Fruit fly (Drosophila melanogaster) whole organism, wandering third instar larva: ENCODE measurements around the gene CG3061.

Experiments used
- Abd-B ChIP-seq: fragments of >200 bp; optimal IDR thresholded peaks from 2 replicates; lab custom pipeline; 2017; ENCODE audit warnings: missing biosample characterization, missing genetic modification characterization
- CG32264 ChIP-seq: fragments of 200-800 bp; sonication (Bioruptor generic); optimal IDR thresholded peaks from 2 replicates; lab custom pipeline; 2016; ENCODE audit warnings: missing biosample characterization, missing genetic modification characterization
- CG9705 ChIP-seq: fragments of 200-800 bp; sonication (Bioruptor generic); optimal IDR thresholded peaks from 2 replicates; lab custom pipeline; 2018; ENCODE audit warnings: missing biosample characterization, mild to moderate bottlenecking, missing genetic modification characterization
- CrebA ChIP-seq: fragments of 200-800 bp; sonication (Bioruptor generic); optimal IDR thresholded peaks from 2 replicates; lab custom pipeline; 2016; ENCODE audit warnings: missing biosample characterization, mild to moderate bottlenecking, missing genetic modification characterization, borderline replicate concordance
- Dfd ChIP-seq: fragments of >200 bp; optimal IDR thresholded peaks from 2 replicates; lab custom pipeline; 2017; ENCODE audit warnings: missing biosample characterization, missing genetic modification characterization
- Dif ChIP-seq: fragments of 200-275, 200-300 bp; sonication (Bioruptor generic); optimal IDR thresholded peaks from 2 replicates; lab custom pipeline; 2018; ENCODE audit warnings: missing biosample characterization, missing genetic modification characterization; ENCODE audit not compliant: partially characterized antibody
- GATAd ChIP-seq: sonication (Bioruptor generic); optimal IDR thresholded peaks from 2 replicates; lab custom pipeline; 2016; ENCODE audit warnings: missing biosample characterization, missing genetic modification characterization
- HLH106 ChIP-seq: fragments of 200-800 bp; optimal IDR thresholded peaks from 3 replicates; lab custom pipeline; 2019; ENCODE audit warnings: missing biosample characterization, mild to moderate bottlenecking, missing genetic modification characterization, moderate library complexity
- Hnf4 ChIP-seq: fragments of 200-800 bp; sonication (Bioruptor generic); optimal IDR thresholded peaks from 2 replicates; lab custom pipeline; 2016; ENCODE audit warnings: missing biosample characterization, mild to moderate bottlenecking, missing genetic modification characterization
- Hr78 ChIP-seq: fragments of >200 bp; optimal IDR thresholded peaks from 2 replicates; lab custom pipeline; 2017; ENCODE audit warnings: missing biosample characterization, missing genetic modification characterization
- Hr83 ChIP-seq: fragments of 200-300 bp; sonication (Bioruptor generic); optimal IDR thresholded peaks from 2 replicates; lab custom pipeline; 2016; ENCODE audit warnings: missing biosample characterization, mild to moderate bottlenecking, missing genetic modification characterization, moderate library complexity; ENCODE audit not compliant: poor library complexity, severe bottlenecking
- Jra ChIP-seq: sonication (Bioruptor generic); optimal IDR thresholded peaks from 2 replicates; lab custom pipeline; 2016; ENCODE audit warnings: missing biosample characterization, missing genetic modification characterization
- Mio ChIP-seq: sonication (Bioruptor generic); optimal IDR thresholded peaks from 2 replicates; lab custom pipeline; 2016; ENCODE audit warnings: missing biosample characterization, missing genetic modification characterization
- Myc ChIP-seq: fragments of >200 bp; optimal IDR thresholded peaks from 2 replicates; lab custom pipeline; 2017
- N ChIP-seq: fragments of >200 bp; optimal IDR thresholded peaks from 2 replicates; lab custom pipeline; 2018; ENCODE audit warnings: missing biosample characterization, missing external identifiers, missing genetic modification characterization
- OdsH ChIP-seq: fragments of 200-800 bp; sonication (Bioruptor generic); optimal IDR thresholded peaks from 2 replicates; lab custom pipeline; 2016; ENCODE audit warnings: missing biosample characterization, mild to moderate bottlenecking, missing genetic modification characterization
- Rel ChIP-seq, 2 experiments: fragments of 200-800 bp; sonication (Bioruptor generic) in 1 of 2; optimal IDR thresholded peaks; 2 replicates in 1 of 2; 3 replicates in 1 of 2; lab custom pipeline; 2016 to 2019; ENCODE audit warnings: mild to moderate bottlenecking in 2 of 2, missing biosample characterization in 2 of 2, missing genetic modification characterization in 2 of 2, moderate library complexity in 1 of 2
- Sp1 ChIP-seq: fragments of 200-800 bp; sonication (Bioruptor generic); optimal IDR thresholded peaks from 3 replicates; lab custom pipeline; 2019; ENCODE audit warnings: missing biosample characterization, mild to moderate bottlenecking, missing genetic modification characterization, moderate library complexity
- Vsx2 ChIP-seq: fragments of 200-300, 225-300 bp; sonication (Bioruptor generic); optimal IDR thresholded peaks from 2 replicates; lab custom pipeline; 2018; ENCODE audit warnings: missing biosample characterization, missing genetic modification characterization; ENCODE audit not compliant: partially characterized antibody
- br ChIP-seq: fragments of 200-800 bp; sonication (Bioruptor generic); optimal IDR thresholded peaks from 2 replicates; lab custom pipeline; 2016; ENCODE audit warnings: missing biosample characterization, missing genetic modification characterization
- brk ChIP-seq: fragments of 200-800 bp; sonication (Bioruptor generic); optimal IDR thresholded peaks from 2 replicates; lab custom pipeline; 2016; ENCODE audit warnings: missing biosample characterization, mild to moderate bottlenecking, missing genetic modification characterization
- dl ChIP-seq, 2 experiments: fragments of 175-275, 200-275 bp in 1 of 2; fragments of 200-275 bp in 1 of 2; sonication (Bioruptor generic); optimal IDR thresholded peaks; lab custom pipeline; 2018; ENCODE audit warnings: mild to moderate bottlenecking in 2 of 2, missing biosample characterization in 2 of 2, missing genetic modification characterization in 2 of 2, moderate library complexity in 2 of 2; ENCODE audit not compliant: partially characterized antibody in 2 of 2, insufficient read depth in 1 of 2
- dmrt93B ChIP-seq: fragments of 200-800 bp; sonication (Bioruptor generic); optimal IDR thresholded peaks from 2 replicates; lab custom pipeline; 2018; ENCODE audit warnings: missing biosample characterization, mild to moderate bottlenecking, missing genetic modification characterization
- dsf ChIP-seq: sonication (Bioruptor generic); optimal IDR thresholded peaks from 2 replicates; lab custom pipeline; 2016; ENCODE audit warnings: missing biosample characterization, missing genetic modification characterization, borderline replicate concordance
- ey ChIP-seq: fragments of 200-800 bp; sonication (Bioruptor generic); optimal IDR thresholded peaks from 2 replicates; lab custom pipeline; 2016; ENCODE audit warnings: missing biosample characterization, missing genetic modification characterization
- foxo ChIP-seq, 2 experiments: fragments of 200-800 bp; sonication (Bioruptor generic); optimal IDR thresholded peaks; 2 replicates in 1 of 2; 3 replicates in 1 of 2; lab custom pipeline; 2016 to 2017; ENCODE audit warnings: missing biosample characterization in 2 of 2, missing genetic modification characterization in 2 of 2
- fru ChIP-seq: fragments of 200-800 bp; sonication (Bioruptor generic); optimal IDR thresholded peaks from 3 replicates; lab custom pipeline; 2016; ENCODE audit warnings: missing biosample characterization, mild to moderate bottlenecking, missing genetic modification characterization
- h ChIP-seq: fragments of 200-800 bp; sonication (Bioruptor generic); optimal IDR thresholded peaks from 3 replicates; lab custom pipeline; 2016; ENCODE audit warnings: missing biosample characterization, mild to moderate bottlenecking, missing genetic modification characterization
- jim ChIP-seq: fragments of 175-275, 200-325 bp; sonication (Bioruptor generic); optimal IDR thresholded peaks from 2 replicates; lab custom pipeline; 2016; ENCODE audit warnings: missing biosample characterization, mild to moderate bottlenecking, missing genetic modification characterization
- lola ChIP-seq: fragments of >200 bp; optimal IDR thresholded peaks from 2 replicates; lab custom pipeline; 2017; ENCODE audit warnings: missing biosample characterization, missing genetic modification characterization
- pan ChIP-seq: fragments of >200 bp; optimal IDR thresholded peaks from 2 replicates; lab custom pipeline; 2017
- psq ChIP-seq: fragments of 200-800 bp; sonication (Bioruptor generic); optimal IDR thresholded peaks from 3 replicates; lab custom pipeline; 2017; ENCODE audit warnings: missing biosample characterization, mild to moderate bottlenecking, missing genetic modification characterization, moderate library complexity
- rgr ChIP-seq: fragments of 200-800 bp; sonication (Bioruptor generic); optimal IDR thresholded peaks from 3 replicates; lab custom pipeline; 2016; ENCODE audit warnings: missing biosample characterization, mild to moderate bottlenecking, missing genetic modification characterization
- sage ChIP-seq: fragments of 200-800 bp; sonication (Bioruptor generic); optimal IDR thresholded peaks from 2 replicates; lab custom pipeline; 2016; ENCODE audit warnings: missing biosample characterization, mild to moderate bottlenecking, missing genetic modification characterization
- sv ChIP-seq: fragments of 200-800 bp; sonication (Bioruptor generic); optimal IDR thresholded peaks from 3 replicates; lab custom pipeline; 2016; ENCODE audit warnings: missing biosample characterization, missing genetic modification characterization
- tai ChIP-seq: sonication (Bioruptor generic); optimal IDR thresholded peaks from 2 replicates; lab custom pipeline; 2016; ENCODE audit warnings: missing biosample characterization, missing genetic modification characterization
- usp ChIP-seq: fragments of >200 bp; optimal IDR thresholded peaks from 2 replicates; lab custom pipeline; 2017; ENCODE audit warnings: missing biosample characterization, missing genetic modification characterization
- woc ChIP-seq: sonication (Bioruptor generic); optimal IDR thresholded peaks from 2 replicates; lab custom pipeline; 2016; ENCODE audit warnings: missing biosample characterization, mild to moderate bottlenecking, missing genetic modification characterization

CG3061 gene

DNA sequence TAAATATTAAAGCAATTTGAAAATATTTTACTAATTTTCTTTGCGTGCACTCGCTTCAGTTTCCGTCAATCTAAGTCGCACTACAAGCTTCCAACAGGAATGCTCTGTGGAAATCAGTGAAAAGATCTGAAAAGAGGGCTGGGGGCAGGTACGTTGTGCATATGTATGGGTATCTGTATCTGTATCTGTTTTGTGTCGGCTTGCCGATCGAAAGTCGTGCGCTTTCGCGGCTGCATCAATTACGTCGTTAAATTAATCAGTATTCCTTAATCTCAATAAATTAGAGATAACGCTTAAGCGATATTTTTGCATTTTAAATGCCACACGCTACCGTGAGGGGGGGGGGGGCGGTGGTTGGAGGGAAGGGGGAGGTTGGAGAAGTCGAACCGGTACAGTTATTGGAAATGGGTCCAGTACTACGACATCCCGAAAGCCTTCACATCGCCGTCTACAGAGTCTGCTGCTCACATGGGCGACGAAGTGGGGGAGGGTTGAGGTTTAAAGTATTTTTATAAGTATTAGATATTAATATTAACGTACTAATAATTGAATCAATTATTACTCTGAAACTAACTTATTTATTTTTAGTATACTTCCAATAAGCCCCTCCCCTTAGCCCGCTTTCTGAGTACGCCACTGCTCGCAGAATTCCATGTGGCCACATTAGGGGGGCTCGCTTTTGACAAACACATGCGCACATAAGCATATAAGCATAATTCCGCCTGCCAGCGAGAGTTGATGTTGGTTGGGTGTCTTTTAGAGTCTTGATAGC is 21.1 kb downstream of the CG3061 start:
- TF ChIP-seq HLH106 (peak; percentile 94), psq (GFP tag; lab: Kevin White, UChicago) (peak; percentile 92), lola (no peak), tai (peak; percentile 44), Mio (GFP tag; lab: Kevin White, UChicago) (peak; percentile 25), Sp1 (GFP tag; lab: Kevin White, UChicago) (peak; percentile 93), sage (GFP tag; lab: Kevin White, UChicago) (peak; percentile 89), GATAd (GFP tag; lab: Kevin White, UChicago) (no peak), Hr78 (GFP tag; lab: Kevin White, UChicago) (no peak), jim (no peak), dmrt93B (peak; percentile 91), br (GFP tag; lab: Kevin White, UChicago) (peak; percentile 90), OdsH (peak; percentile 97), usp (GFP tag; lab: Kevin White, UChicago) (no peak), CG32264 (GFP tag; lab: Kevin White, UChicago) (peak; percentile 46), h (GFP tag; lab: Kevin White, UChicago) (peak; percentile 93), brk (peak; percentile 91), Dif (GFP tag; lab: Kevin White, UChicago) (no peak), Jra (GFP tag; lab: Kevin White, UChicago) (peak; percentile 15), Rel (GFP tag; optimal IDR thresholded peaks at IDR 0.05; lab: Kevin White, UChicago) (peak; percentile 77), Rel (tag; optimal IDR thresholded peaks at IDR 0.05; lab: Kevin White, UChicago) (peak; percentile 70), dl (GFP tag; optimal IDR thresholded peaks at IDR 0.05; lab: Kevin White, UChicago; ENCODE audit: insufficient read depth in 1 of 2, partially characterized antibody in 2 of 2) (no peak), Hr83 (GFP tag; lab: Kevin White, UChicago) (peak; percentile 23), ey (GFP tag; lab: Kevin White, UChicago) (peak; percentile 88), woc (GFP tag; lab: Kevin White, UChicago) (peak; percentile 47), Vsx2 (GFP tag; lab: Kevin White, UChicago) (no peak), dsf (GFP tag; lab: Kevin White, UChicago) (peak; percentile 46), foxo (GFP tag; optimal IDR thresholded peaks at IDR 0.05; lab: Kevin White, UChicago) (peak; percentile 51 to 96), Dfd (GFP tag; lab: Kevin White, UChicago) (no peak), N (GFP tag; lab: Kevin White, UChicago) (no peak), pan (lab: Kevin White, UChicago) (no peak), CG9705 (peak; percentile 74), Hnf4 (GFP tag; lab: Kevin White, UChicago) (peak; percentile 84), CrebA (GFP tag; lab: Kevin White, UChicago) (peak; percentile 20), Abd-B (no peak), fru (GFP tag; lab: Kevin White, UChicago) (peak; percentile 87), Myc (lab: Kevin White, UChicago) (no peak), sv (GFP tag; lab: Kevin White, UChicago) (peak; percentile 95), rgr (GFP tag; lab: Kevin White, UChicago) (peak; percentile 96)

dm6 chr3R:14054103-14054502 is 21.9 kb downstream of the CG3061 start:
- no peak for TF ChIP-seq sage (GFP tag; lab: Kevin White, UChicago)
- TF ChIP-seq jim: no peak
- TF ChIP-seq CrebA (GFP tag; lab: Kevin White, UChicago): no peak
- TF ChIP-seq Hr78 (GFP tag; lab: Kevin White, UChicago): no peak
